Worm (Caenorhabditis elegans) whole organism, L2 larva: ENCODE results near the gene C56G2.9.

Experiments used
- C34F6.9 ChIP-seq: fragments of 150-350 bp; optimal IDR thresholded peaks from 2 replicates; lab custom pipeline; 2014; ENCODE audit warnings: missing biosample characterization, missing genetic modification characterization
- R02D3.7 ChIP-seq: fragments of 150-350 bp; optimal IDR thresholded peaks from 2 replicates; lab custom pipeline; 2014; ENCODE audit warnings: missing biosample characterization, missing genetic modification characterization
- Y55F3AM.14 ChIP-seq: fragments of 200-800 bp; sonication (Bioruptor generic); optimal IDR thresholded peaks from 2 replicates; lab custom pipeline; 2018; ENCODE audit warnings: mild to moderate bottlenecking, missing genetic modification characterization, missing compliant biosample characterization
- ZK546.5 ChIP-seq: sonication (generic microtip); optimal IDR thresholded peaks from 2 replicates; lab custom pipeline; 2017; ENCODE audit warnings: missing biosample characterization, missing genetic modification characterization
- aly-2 ChIP-seq: fragments of 150-350 bp; optimal IDR thresholded peaks from 2 replicates; lab custom pipeline; 2014; ENCODE audit warnings: missing biosample characterization, missing genetic modification characterization
- ama-1 ChIP-seq: fragments of 150-350 bp; optimal IDR thresholded peaks from 2 replicates; lab custom pipeline; 2018; ENCODE audit warnings: inconsistent platforms
- blmp-1 ChIP-seq: sonication (generic microtip); optimal IDR thresholded peaks from 2 replicates; lab custom pipeline; 2017; ENCODE audit warnings: missing genetic modification characterization, mild to moderate bottlenecking, missing compliant biosample characterization, antibody characterized with exemption, moderate library complexity; ENCODE audit not compliant: insufficient read depth
- ceh-16 ChIP-seq: fragments of 150-350 bp; optimal IDR thresholded peaks from 2 replicates; lab custom pipeline; 2014; ENCODE audit warnings: missing biosample characterization, missing genetic modification characterization
- crh-2 ChIP-seq: sonication (generic microtip); optimal IDR thresholded peaks from 2 replicates; lab custom pipeline; 2017; ENCODE audit warnings: missing biosample characterization, missing genetic modification characterization
- elt-1 ChIP-seq: fragments of 150-350 bp; optimal IDR thresholded peaks from 2 replicates; lab custom pipeline; 2014; ENCODE audit warnings: missing biosample characterization, missing genetic modification characterization
- elt-3 ChIP-seq: sonication (generic microtip); optimal IDR thresholded peaks from 2 replicates; lab custom pipeline; 2017; ENCODE audit warnings: missing biosample characterization, missing genetic modification characterization
- fos-1 ChIP-seq: fragments of 150-350 bp; optimal IDR thresholded peaks from 2 replicates; lab custom pipeline; 2014; ENCODE audit warnings: missing biosample characterization, missing genetic modification characterization
- lin-11 ChIP-seq: fragments of 150-350 bp; sonication (generic microtip); optimal IDR thresholded peaks from 2 replicates; lab custom pipeline; 2014; ENCODE audit warnings: missing biosample characterization, missing genetic modification characterization, inconsistent platforms, mixed read lengths
- lin-13 ChIP-seq: fragments of 150-350 bp; optimal IDR thresholded peaks from 2 replicates; lab custom pipeline; 2014; ENCODE audit warnings: missing biosample characterization, missing genetic modification reagents, missing genetic modification characterization
- lin-39 ChIP-seq: fragments of 150-350 bp; optimal IDR thresholded peaks from 2 replicates; lab custom pipeline; 2014; ENCODE audit warnings: missing biosample characterization, missing genetic modification reagents, missing genetic modification characterization
- lsy-2 ChIP-seq, 2 experiments: fragments of 150-350 bp in 1 of 2; sonication (generic microtip) in 1 of 2; optimal IDR thresholded peaks; 2 replicates each; lab custom pipeline; 2014 to 2017; ENCODE audit warnings: missing biosample characterization in 2 of 2, missing genetic modification characterization in 2 of 2
- mab-5 ChIP-seq: fragments of 150-350 bp; optimal IDR thresholded peaks from 2 replicates; lab custom pipeline; 2014; ENCODE audit warnings: missing biosample characterization, missing genetic modification characterization
- nhr-10 ChIP-seq: sonication (generic microtip); optimal IDR thresholded peaks from 2 replicates; lab custom pipeline; 2017; ENCODE audit warnings: missing biosample characterization, missing genetic modification characterization
- nhr-12 ChIP-seq: fragments of 150-350 bp; optimal IDR thresholded peaks from 2 replicates; lab custom pipeline; 2014; ENCODE audit warnings: missing biosample characterization, missing genetic modification characterization
- nhr-129 ChIP-seq: fragments of 150-350 bp; optimal IDR thresholded peaks from 2 replicates; lab custom pipeline; 2014; ENCODE audit warnings: missing biosample characterization, missing genetic modification characterization
- nhr-237 ChIP-seq: fragments of 150-350 bp; optimal IDR thresholded peaks from 2 replicates; lab custom pipeline; 2014; ENCODE audit warnings: missing biosample characterization, missing genetic modification characterization
- nhr-25 ChIP-seq: fragments of 150-350 bp; sonication (generic microtip); optimal IDR thresholded peaks from 3 replicates; lab custom pipeline; 2014; ENCODE audit warnings: missing biosample characterization, missing genetic modification characterization
- peb-1 ChIP-seq: fragments of 150-350 bp; optimal IDR thresholded peaks from 2 replicates; lab custom pipeline; 2014; ENCODE audit warnings: missing biosample characterization, missing genetic modification characterization
- sem-4 ChIP-seq: fragments of 150-350 bp; optimal IDR thresholded peaks from 2 replicates; lab custom pipeline; 2014; ENCODE audit warnings: missing biosample characterization, missing genetic modification reagents, missing genetic modification characterization
- sma-3 ChIP-seq: sonication (generic microtip); optimal IDR thresholded peaks from 2 replicates; lab custom pipeline; 2016; ENCODE audit warnings: missing genetic modification reagents, missing genetic modification characterization, missing compliant biosample characterization
- sma-9 ChIP-seq, 2 experiments: fragments of 150-350 bp in 1 of 2; sonication (generic microtip) in 1 of 2; optimal IDR thresholded peaks; 2 replicates each; lab custom pipeline; 2014 to 2016; ENCODE audit warnings: missing genetic modification characterization in 2 of 2, mild to moderate bottlenecking in 1 of 2, missing biosample characterization in 1 of 2, missing compliant biosample characterization in 1 of 2, missing genetic modification reagents in 1 of 2, moderate library complexity in 1 of 2
- snpc-4 ChIP-seq: fragments of 150-350 bp; optimal IDR thresholded peaks from 2 replicates; lab custom pipeline; 2014; ENCODE audit warnings: missing biosample characterization, missing genetic modification characterization
- unc-39 ChIP-seq: fragments of 150-350 bp; optimal IDR thresholded peaks from 2 replicates; lab custom pipeline; 2014; ENCODE audit warnings: missing biosample characterization, missing genetic modification characterization
- unc-55 ChIP-seq: fragments of 150-350 bp; sonication (generic microtip); optimal IDR thresholded peaks from 3 replicates; lab custom pipeline; 2014; ENCODE audit warnings: missing biosample characterization, missing genetic modification reagents, missing genetic modification characterization
- zag-1 ChIP-seq: fragments of 150-350 bp; optimal IDR thresholded peaks from 2 replicates; lab custom pipeline; 2014; ENCODE audit warnings: missing biosample characterization, missing genetic modification characterization
- ztf-11 ChIP-seq: sonication (generic microtip); optimal IDR thresholded peaks from 2 replicates; lab custom pipeline; 2017; ENCODE audit warnings: missing biosample characterization, missing genetic modification characterization
- ztf-4 ChIP-seq: fragments of 150-350 bp; optimal IDR thresholded peaks from 2 replicates; lab custom pipeline; 2014; ENCODE audit warnings: missing biosample characterization, missing genetic modification characterization

C56G2.9 gene

DNA sequence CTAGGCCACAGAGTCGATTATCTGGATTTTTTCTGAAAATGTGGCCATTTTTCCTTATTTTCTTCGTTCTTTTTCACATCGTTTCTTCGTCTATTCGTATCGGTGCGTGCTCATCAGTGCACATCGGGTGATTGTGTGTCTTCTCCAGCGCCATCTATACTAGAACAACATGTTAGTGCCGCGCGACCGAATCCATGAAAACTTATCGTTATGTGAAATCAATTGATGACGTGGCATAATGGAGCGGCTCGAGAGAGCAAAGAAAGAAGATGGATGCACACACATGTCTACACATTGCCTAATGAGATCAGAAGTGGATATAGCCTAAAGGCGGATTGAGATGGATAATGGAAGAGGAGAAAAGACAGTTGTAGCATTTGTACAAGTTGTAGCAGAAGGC is 30.9 kb downstream of the C56G2.9 start:
- TF ChIP-seq crh-2 (tag; lab: Kevin White, UChicago) (peak; percentile 35), fos-1 (tag; lab: Kevin White, UChicago) (no peak)

DNA sequence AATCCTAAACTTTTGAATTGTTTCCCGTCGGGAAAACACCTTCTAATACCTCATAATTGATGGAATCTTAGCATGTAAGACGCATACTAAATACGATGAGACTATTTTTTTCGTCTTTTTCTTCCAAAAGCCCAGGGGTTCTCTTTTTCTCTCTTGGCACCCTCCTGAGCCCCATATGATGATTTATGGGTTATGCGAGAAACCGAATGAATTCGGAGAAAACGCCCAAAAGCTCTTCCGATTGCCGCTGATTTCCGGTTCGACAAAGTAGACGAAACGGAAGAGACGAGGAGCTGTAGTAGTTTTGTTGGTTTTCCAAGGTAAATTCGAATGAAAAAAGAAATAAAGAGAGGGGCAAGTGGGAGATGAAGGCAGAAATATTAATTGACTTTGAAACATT is 31.7 kb downstream of the C56G2.9 start:
- peak; percentile 53 for TF ChIP-seq unc-55 (GFP tag; lab: Kevin White, UChicago)
- TF ChIP-seq fos-1 (tag; lab: Kevin White, UChicago), result no peak
- peak; percentile 90 for TF ChIP-seq mab-5
- no peak for TF ChIP-seq nhr-25 (tag; lab: Kevin White, UChicago)
- TF ChIP-seq, all 48 proteins: peak for 2

DNA sequence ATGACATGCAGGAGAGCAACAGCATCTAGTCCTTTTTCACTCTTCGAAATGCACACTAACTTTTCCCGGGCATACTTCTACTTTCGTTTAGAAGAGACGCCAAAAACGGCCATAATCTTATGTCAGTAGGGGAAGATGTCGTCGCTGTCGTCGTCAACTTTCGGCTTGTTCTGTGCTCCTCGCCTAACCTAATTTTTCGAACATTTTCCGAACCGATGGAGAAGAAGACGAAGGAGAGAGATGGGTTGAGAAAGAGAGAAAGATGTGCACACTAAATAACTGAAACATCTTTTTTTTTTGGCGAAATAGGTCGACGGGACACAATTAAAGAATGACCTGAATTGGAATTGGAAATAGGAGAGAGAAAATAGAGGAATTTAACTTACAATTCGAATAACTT is 32.8 kb downstream of the C56G2.9 start:
- TF ChIP-seq ceh-16 (tag; lab: Kevin White, UChicago) (no peak), sma-9 (GFP tag; optimal IDR thresholded peaks at IDR 0.05; lab: Kevin White, UChicago) (no peak), sma-9 (tag; optimal IDR thresholded peaks at IDR 0.05; lab: Kevin White, UChicago) (no peak), lin-39 (tag; lab: Kevin White, UChicago) (no peak), elt-1 (tag; lab: Kevin White, UChicago) (no peak), C34F6.9 (tag; lab: Kevin White, UChicago) (peak; percentile 2)

DNA sequence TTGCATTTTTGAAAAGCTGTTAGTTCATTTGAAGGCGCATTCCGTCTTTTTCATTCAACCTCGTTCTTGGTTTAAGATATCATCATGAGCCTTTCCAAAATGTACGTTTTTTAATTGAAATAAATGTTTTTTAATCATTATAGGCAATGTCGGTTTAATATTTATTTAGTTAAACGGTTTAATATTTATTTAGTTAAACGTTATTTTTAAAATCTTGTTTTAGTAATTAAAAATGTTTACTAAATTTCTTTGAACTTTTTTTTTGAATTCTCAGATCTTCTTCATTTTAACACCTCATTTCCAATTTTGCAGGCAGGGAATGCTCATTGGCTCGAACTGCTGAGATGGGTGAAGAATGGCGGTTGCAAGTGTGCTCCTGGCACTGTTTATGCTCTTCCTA is 34.1 kb downstream of the C56G2.9 start, which contains the start of gene gar-2:
gar-2 (plus strand) TSS at position 301 of the 400 bp plus-strand sequence.
- no peak for TF ChIP-seq nhr-25 (tag; lab: Kevin White, UChicago)
- TF ChIP-seq unc-39 (tag; lab: Kevin White, UChicago), result no peak
- TF ChIP-seq elt-1 (tag; lab: Kevin White, UChicago), result no peak
- TF ChIP-seq nhr-10, result no peak

DNA sequence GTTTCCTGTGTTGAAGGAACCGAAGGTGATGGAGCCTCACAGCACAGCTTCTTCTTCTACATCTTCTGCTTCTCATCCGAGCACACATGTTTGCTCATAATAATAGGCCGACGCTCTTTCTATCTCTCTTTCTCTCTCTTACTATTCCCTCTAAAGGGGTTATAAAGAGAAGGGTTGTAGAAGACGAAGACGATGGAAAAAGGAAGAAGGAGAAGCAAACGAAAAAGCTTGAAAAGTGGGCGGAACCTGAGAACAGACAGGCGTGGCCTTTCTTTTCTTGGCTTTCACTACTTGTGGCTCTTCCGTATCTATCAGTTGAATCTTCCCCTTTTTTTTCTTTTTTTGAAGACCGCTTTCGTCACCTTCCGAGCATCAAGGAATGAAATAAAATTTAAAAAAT is 35.3 kb downstream of the C56G2.9 start:
- no peak for TF ChIP-seq unc-39 (tag; lab: Kevin White, UChicago)
- no peak for TF ChIP-seq sma-9 (GFP tag; optimal IDR thresholded peaks at IDR 0.05; lab: Kevin White, UChicago)
- no peak for TF ChIP-seq sma-9 (tag; optimal IDR thresholded peaks at IDR 0.05; lab: Kevin White, UChicago)
- TF ChIP-seq blmp-1 (tag; lab: Kevin White, UChicago), result no peak
- TF ChIP-seq lsy-2 (tag; optimal IDR thresholded peaks at IDR 0.05; lab: Kevin White, UChicago), result peak in 1 of 2 experiments; percentile 8
- TF ChIP-seq nhr-129 (tag; lab: Kevin White, UChicago), result peak; percentile 28
- no peak for TF ChIP-seq crh-2 (tag; lab: Kevin White, UChicago)
- no peak for TF ChIP-seq ztf-11 (tag; lab: Kevin White, UChicago)
- TF ChIP-seq zag-1 (tag; lab: Kevin White, UChicago), result no peak
- TF ChIP-seq fos-1 (tag; lab: Kevin White, UChicago), result no peak
- TF ChIP-seq elt-3 (tag; lab: Kevin White, UChicago), result no peak
- TF ChIP-seq elt-1 (tag; lab: Kevin White, UChicago), result no peak
- TF ChIP-seq peb-1 (tag; lab: Kevin White, UChicago), result no peak
- no peak for TF ChIP-seq sma-3 (GFP tag; lab: Kevin White, UChicago)
- TF ChIP-seq nhr-25 (tag; lab: Kevin White, UChicago), result no peak
- no peak for TF ChIP-seq lin-11
- TF ChIP-seq ama-1 (lab: Kevin White, UChicago), result no peak
- TF ChIP-seq R02D3.7 (tag; lab: Kevin White, UChicago), result no peak
- TF ChIP-seq lin-13 (GFP tag; lab: Kevin White, UChicago), result no peak
- peak; percentile 36 for TF ChIP-seq C34F6.9 (tag; lab: Kevin White, UChicago)
- no peak for TF ChIP-seq ceh-16 (tag; lab: Kevin White, UChicago)
- no peak for TF ChIP-seq Y55F3AM.14 (GFP tag; lab: Kevin White, UChicago)
- no peak for TF ChIP-seq mab-5
- TF ChIP-seq aly-2, result no peak
- TF ChIP-seq snpc-4 (tag; lab: Kevin White, UChicago), result no peak
- peak; percentile 33 for TF ChIP-seq unc-55 (GFP tag; lab: Kevin White, UChicago)
- no peak for TF ChIP-seq nhr-12
- TF ChIP-seq sem-4 (tag; lab: Kevin White, UChicago), result no peak
- no peak for TF ChIP-seq ztf-4
- no peak for TF ChIP-seq ZK546.5 (tag; lab: Kevin White, UChicago)
- TF ChIP-seq nhr-237 (tag; lab: Kevin White, UChicago), result no peak
